Worm (Caenorhabditis elegans) whole organism, young adult: ENCODE results near the gene sao-1.

ENCODE experiments used
- B0336.3 ChIP-seq: fragments of 200-800 bp; sonication (Bioruptor generic); IDR thresholded peaks from 2 replicates; pipeline ENCODE4 v1.3.6; 2022; ENCODE audit warnings: missing genetic modification characterization, missing compliant biosample characterization
- C06A6.2 ChIP-seq: fragments of 200-800 bp; sonication (Bioruptor generic); conservative IDR thresholded peaks from 2 replicates; pipeline ENCODE4 v1.3.6; 2022; ENCODE audit warnings: missing genetic modification characterization, missing compliant biosample characterization
- C17E4.6 ChIP-seq: fragments of 200-800 bp; sonication (Bioruptor generic); IDR thresholded peaks from 2 replicates; pipeline ENCODE4 v1.3.6; 2022; ENCODE audit warnings: missing genetic modification reagents, missing genetic modification characterization, missing compliant biosample characterization
- F10E7.11 ChIP-seq: sonication (generic microtip); optimal IDR thresholded peaks from 2 replicates; lab custom pipeline; 2017; ENCODE audit warnings: mild to moderate bottlenecking, missing genetic modification characterization, moderate library complexity, missing compliant biosample characterization
- K12H6.12 ChIP-seq: fragments of 200-800 bp; sonication (Bioruptor generic); optimal IDR thresholded peaks from 2 replicates; lab custom pipeline; 2018; ENCODE audit warnings: mild to moderate bottlenecking, missing genetic modification characterization, missing compliant biosample characterization
- T07F8.4 ChIP-seq: sonication (generic microtip); optimal IDR thresholded peaks from 2 replicates; lab custom pipeline; 2016; ENCODE audit warnings: mild to moderate bottlenecking, missing genetic modification characterization, moderate library complexity, missing compliant biosample characterization
- Y53G8AR.9 ChIP-seq: fragments of 200-800 bp; sonication (Bioruptor generic); conservative IDR thresholded peaks from 2 replicates; pipeline ENCODE4 v1.3.6; 2022; ENCODE audit warnings: missing genetic modification reagents, missing genetic modification characterization, missing compliant biosample characterization
- Y79H2A.3 ChIP-seq: fragments of 200-800 bp; sonication (Bioruptor generic); conservative IDR thresholded peaks from 2 replicates; pipeline ENCODE4 v1.3.6; 2022; ENCODE audit warnings: missing genetic modification reagents, missing genetic modification characterization, missing compliant biosample characterization
- Y95B8A.8 ChIP-seq: fragments of 200-800 bp; sonication (Bioruptor generic); IDR thresholded peaks from 2 replicates; pipeline ENCODE4 v1.3.6; 2022; ENCODE audit warnings: missing genetic modification reagents, missing genetic modification characterization, missing compliant biosample characterization
- ZK185.1 ChIP-seq: sonication (generic microtip); optimal IDR thresholded peaks from 2 replicates; lab custom pipeline; 2016; ENCODE audit warnings: mild to moderate bottlenecking, missing genetic modification characterization, missing compliant biosample characterization; ENCODE audit not compliant: poor library complexity, severe bottlenecking
- ama-1 ChIP-seq, 3 experiments: fragments of 150-350 bp in 1 of 3; sonication (generic microtip) in 2 of 3; optimal IDR thresholded peaks; 2 replicates each; lab custom pipeline; 2014 to 2018; ENCODE audit warnings: missing biosample characterization in 2 of 3, missing genetic modification characterization in 2 of 3, missing genetic modification reagents in 2 of 3
- athp-1 ChIP-seq: sonication (generic microtip); optimal IDR thresholded peaks from 2 replicates; lab custom pipeline; 2017; ENCODE audit warnings: mild to moderate bottlenecking, missing genetic modification characterization, missing compliant biosample characterization
- attf-3 ChIP-seq: fragments of 200-800 bp; sonication (Bioruptor generic); conservative IDR thresholded peaks from 2 replicates; pipeline ENCODE4 v1.3.6; 2022; ENCODE audit warnings: missing genetic modification reagents, missing genetic modification characterization, missing compliant biosample characterization
- attf-5 ChIP-seq: fragments of 200-800 bp; sonication (Bioruptor generic); optimal IDR thresholded peaks from 2 replicates; lab custom pipeline; 2018; ENCODE audit warnings: mild to moderate bottlenecking, missing genetic modification characterization, missing compliant biosample characterization
- attf-6 ChIP-seq: fragments of 200-800 bp; sonication (Bioruptor generic); IDR thresholded peaks from 2 replicates; pipeline ENCODE4 v1.3.6; 2022; ENCODE audit warnings: missing genetic modification reagents, missing genetic modification characterization, missing compliant biosample characterization
- bed-1 ChIP-seq: fragments of 200-800 bp; sonication (Bioruptor generic); IDR thresholded peaks from 2 replicates; pipeline ENCODE4 v1.3.6; 2022; ENCODE audit warnings: missing genetic modification reagents, missing genetic modification characterization, missing compliant biosample characterization
- bed-2 ChIP-seq: fragments of 200-800 bp; sonication (Bioruptor generic); IDR thresholded peaks from 2 replicates; pipeline ENCODE4 v1.3.6; 2022; ENCODE audit warnings: missing genetic modification reagents, missing genetic modification characterization, missing compliant biosample characterization
- ccch-3 ChIP-seq: fragments of 200-800 bp; sonication (Bioruptor generic); optimal IDR thresholded peaks from 2 replicates; lab custom pipeline; 2018; ENCODE audit warnings: mild to moderate bottlenecking, missing genetic modification characterization, missing compliant biosample characterization
- cebp-2 ChIP-seq: fragments of 200-800 bp; sonication (Bioruptor generic); IDR thresholded peaks from 2 replicates; pipeline ENCODE4 v1.3.6; 2022; ENCODE audit warnings: missing genetic modification characterization, missing compliant biosample characterization
- ceh-100 ChIP-seq: fragments of 200-800 bp; sonication (Bioruptor generic); IDR thresholded peaks from 2 replicates; pipeline ENCODE4 v1.3.6; 2022; ENCODE audit warnings: missing genetic modification reagents, missing genetic modification characterization, missing compliant biosample characterization
- ceh-40 ChIP-seq: fragments of 200-800 bp; sonication (Bioruptor generic); IDR thresholded peaks from 2 replicates; pipeline ENCODE4 v1.3.6; 2022; ENCODE audit warnings: missing genetic modification characterization, missing compliant biosample characterization
- ceh-58 ChIP-seq: fragments of 200-800 bp; sonication (Bioruptor generic); IDR thresholded peaks from 2 replicates; pipeline ENCODE4 v1.3.6; 2022; ENCODE audit warnings: missing genetic modification characterization, missing compliant biosample characterization
- die-1 ChIP-seq: sonication (generic microtip); optimal IDR thresholded peaks from 2 replicates; lab custom pipeline; 2016; ENCODE audit warnings: missing genotype, mild to moderate bottlenecking, missing genetic modification characterization, missing compliant biosample characterization
- dpff-1 ChIP-seq: sonication (generic microtip); optimal IDR thresholded peaks from 2 replicates; lab custom pipeline; 2017; ENCODE audit warnings: mild to moderate bottlenecking, missing genetic modification characterization, missing compliant biosample characterization
- ets-4 ChIP-seq: fragments of 200-800 bp; sonication (Bioruptor generic); optimal IDR thresholded peaks from 2 replicates; lab custom pipeline; 2018; ENCODE audit warnings: mild to moderate bottlenecking, missing genetic modification characterization, missing compliant biosample characterization
- fkh-3 ChIP-seq: sonication (generic microtip); optimal IDR thresholded peaks from 2 replicates; lab custom pipeline; 2016; ENCODE audit warnings: mild to moderate bottlenecking, missing genetic modification characterization, missing compliant biosample characterization
- him-1 ChIP-seq: sonication (generic microtip); optimal IDR thresholded peaks from 2 replicates; lab custom pipeline; 2016; ENCODE audit warnings: missing genotype, missing genetic modification reagents, missing genetic modification characterization, missing compliant biosample characterization
- hlh-26 ChIP-seq: fragments of 200-800 bp; sonication (Bioruptor generic); conservative IDR thresholded peaks from 2 replicates; pipeline ENCODE4 v1.3.6; 2022; ENCODE audit warnings: missing genetic modification reagents, missing genetic modification characterization, missing compliant biosample characterization
- hmg-1.2 ChIP-seq: fragments of 200-800 bp; sonication (Bioruptor generic); IDR thresholded peaks from 2 replicates; pipeline ENCODE4 v1.3.6; 2022; ENCODE audit warnings: missing genetic modification reagents, missing genetic modification characterization, missing compliant biosample characterization
- hmg-20 ChIP-seq: fragments of 200-800 bp; sonication (Bioruptor generic); IDR thresholded peaks from 2 replicates; pipeline ENCODE4 v1.3.6; 2022; ENCODE audit warnings: missing genetic modification reagents, missing genetic modification characterization, missing compliant biosample characterization
- hrde-1 ChIP-seq: sonication (generic microtip); optimal IDR thresholded peaks from 2 replicates; lab custom pipeline; 2016; ENCODE audit warnings: missing genetic modification characterization, mild to moderate bottlenecking, missing compliant biosample characterization, moderate library complexity, missing genotype, missing genetic modification reagents, borderline replicate concordance
- lin-35 ChIP-seq, 3 experiments: fragments of 150-350 bp in 2 of 3; sonication (generic microtip) in 1 of 3; optimal IDR thresholded peaks; 2 replicates each; lab custom pipeline; 2014 to 2018; ENCODE audit warnings: missing biosample characterization in 3 of 3, missing genetic modification characterization in 3 of 3, missing genetic modification reagents in 3 of 3
- lin-40 ChIP-seq: sonication (generic microtip); optimal IDR thresholded peaks from 2 replicates; lab custom pipeline; 2016; ENCODE audit warnings: missing genetic modification characterization, mild to moderate bottlenecking, missing compliant biosample characterization, missing genotype, missing genetic modification reagents
- lin-54 ChIP-seq: fragments of 200-800 bp; sonication (Bioruptor generic); optimal IDR thresholded peaks from 2 replicates; lab custom pipeline; 2018; ENCODE audit warnings: mild to moderate bottlenecking, missing genetic modification characterization, missing compliant biosample characterization
- madf-10 ChIP-seq: sonication (generic microtip); optimal IDR thresholded peaks from 2 replicates; lab custom pipeline; 2016; ENCODE audit warnings: mild to moderate bottlenecking, missing genetic modification characterization, missing compliant biosample characterization
- madf-8 ChIP-seq: fragments of 200-800 bp; sonication (Bioruptor generic); conservative IDR thresholded peaks from 2 replicates; pipeline ENCODE4 v1.3.6; 2022; ENCODE audit warnings: missing genetic modification reagents, missing genetic modification characterization, missing compliant biosample characterization
- mcd-1 ChIP-seq: fragments of 200-800 bp; sonication (Bioruptor generic); IDR thresholded peaks from 2 replicates; pipeline ENCODE4 v1.3.6; 2022; ENCODE audit warnings: missing genetic modification reagents, missing genetic modification characterization, missing compliant biosample characterization
- nfya-1 ChIP-seq: sonication (generic microtip); optimal IDR thresholded peaks from 2 replicates; lab custom pipeline; 2017; ENCODE audit warnings: antibody characterized with exemption, missing compliant biosample characterization, missing genetic modification characterization, borderline replicate concordance; ENCODE audit not compliant: insufficient read depth
- nhr-80 ChIP-seq: sonication (generic microtip); optimal IDR thresholded peaks from 2 replicates; lab custom pipeline; 2016; ENCODE audit warnings: missing genetic modification characterization, missing compliant biosample characterization
- nhr-90 ChIP-seq: sonication (generic microtip); optimal IDR thresholded peaks from 2 replicates; lab custom pipeline; 2016; ENCODE audit warnings: missing genotype, mild to moderate bottlenecking, missing genetic modification characterization, missing compliant biosample characterization
- pbrm-1 ChIP-seq: fragments of 200-800 bp; sonication (Bioruptor generic); IDR thresholded peaks from 2 replicates; pipeline ENCODE4 v1.3.6; 2022; ENCODE audit warnings: missing genetic modification reagents, missing genetic modification characterization, missing compliant biosample characterization
- pha-4 ChIP-seq: fragments of 150-350 bp; sonication (generic microtip); optimal IDR thresholded peaks from 2 replicates; lab custom pipeline; 2014; ENCODE audit warnings: missing biosample characterization, missing genetic modification reagents, missing genetic modification characterization
- rpc-1 ChIP-seq, 2 experiments: fragments of 150-350 bp in 1 of 2; sonication (generic microtip) in 1 of 2; optimal IDR thresholded peaks; 2 replicates each; lab custom pipeline; 2014 to 2018; ENCODE audit warnings: missing biosample characterization in 1 of 2, missing genetic modification characterization in 1 of 2, missing genetic modification reagents in 1 of 2, missing genotype in 1 of 2
- tbp1 ChIP-seq: fragments of 200-800 bp; sonication (Bioruptor generic); optimal IDR thresholded peaks from 2 replicates; lab custom pipeline; 2018; ENCODE audit warnings: mild to moderate bottlenecking, missing genetic modification characterization, missing compliant biosample characterization
- unc-62 ChIP-seq: fragments of 150-350 bp; optimal IDR thresholded peaks from 2 replicates; lab custom pipeline; 2014; ENCODE audit warnings: missing biosample characterization, missing genetic modification reagents, missing genetic modification characterization
- zfh-2 ChIP-seq: fragments of 200-800 bp; sonication (Bioruptor generic); conservative IDR thresholded peaks from 2 replicates; pipeline ENCODE4 v1.3.6; 2022; ENCODE audit warnings: missing genetic modification reagents, missing genetic modification characterization, missing compliant biosample characterization
- ztf-18 ChIP-seq: sonication (generic microtip); optimal IDR thresholded peaks from 2 replicates; lab custom pipeline; 2016; ENCODE audit warnings: missing genotype, mild to moderate bottlenecking, missing genetic modification characterization, missing compliant biosample characterization
- ztf-22 ChIP-seq: fragments of 200-800 bp; sonication (Bioruptor generic); optimal IDR thresholded peaks from 2 replicates; lab custom pipeline; 2018; ENCODE audit warnings: mild to moderate bottlenecking, missing genetic modification characterization, moderate library complexity, missing compliant biosample characterization

The sao-1 gene

ce11 chrV:13961927-13962419 is 1.8 kb upstream of the sao-1 start, which contains the start of the genes algn-13 and R10D12.13 (continued):
- TF ChIP-seq zfh-2 (GFP tag; lab: Robert Waterston, UW) (no peak), ZK185.1 (tag; lab: Kevin White, UChicago) (peak; percentile 79), ceh-58 (no peak), die-1 (tag; lab: Kevin White, UChicago) (no peak), pbrm-1 (GFP tag; lab: Robert Waterston, UW) (peak; percentile 78), nhr-90 (tag; lab: Kevin White, UChicago) (no peak), ccch-3 (GFP tag; lab: Kevin White, UChicago) (no peak), hlh-26 (GFP tag; lab: Robert Waterston, UW) (no peak), madf-8 (GFP tag; lab: Robert Waterston, UW) (peak; percentile 76), Y53G8AR.9 (GFP tag; lab: Robert Waterston, UW) (no peak), nhr-80 (tag; lab: Kevin White, UChicago) (peak; percentile 8), attf-5 (peak; percentile 54), ceh-40 (GFP tag; lab: Robert Waterston, UW) (no peak), C06A6.2 (GFP tag; lab: Robert Waterston, UW) (peak; percentile 49; the same call in 1 of the 2 replicates), hmg-1.2 (peak; percentile 52), attf-3 (GFP tag; lab: Robert Waterston, UW) (0 out of 2 replicates have a peak, but pooled peaks have one; percentile 21), pha-4 (tag; lab: Kevin White, UChicago) (no peak), ets-4 (GFP tag; lab: Kevin White, UChicago) (no peak), T07F8.4 (tag; lab: Kevin White, UChicago) (no peak), attf-6 (no peak), unc-62 (GFP tag; lab: Kevin White, UChicago) (no peak), fkh-3 (tag; lab: Kevin White, UChicago) (no peak), bed-2 (GFP tag; lab: Robert Waterston, UW) (no peak), athp-1 (tag; lab: Kevin White, UChicago) (no peak), ztf-22 (no peak), ztf-18 (tag; lab: Kevin White, UChicago) (peak; percentile 37), lin-40 (tag; lab: Kevin White, UChicago) (no peak), hmg-20 (0 out of 2 replicates have a peak, but pooled peaks have one; percentile 7), tbp1 (GFP tag; lab: Kevin White, UChicago) (peak; percentile 54), lin-54 (GFP tag; lab: Kevin White, UChicago) (peak; percentile 69), Y79H2A.3 (GFP tag; lab: Robert Waterston, UW) (no peak), him-1 (tag; lab: Kevin White, UChicago) (no peak), hrde-1 (tag; lab: Kevin White, UChicago) (peak; percentile 9), B0336.3 (peak; percentile 68), mcd-1 (GFP tag; lab: Robert Waterston, UW) (peak; percentile 75), ceh-100 (GFP tag; lab: Robert Waterston, UW) (peak; percentile 76), nfya-1 (no peak), F10E7.11 (tag; lab: Kevin White, UChicago) (no peak), K12H6.12 (tag; lab: Kevin White, UChicago) (no peak), bed-1 (GFP tag; lab: Robert Waterston, UW) (no peak), dpff-1 (tag; lab: Kevin White, UChicago) (no peak), Y95B8A.8 (peak; percentile 26; the same call in 1 of the 2 replicates), cebp-2 (GFP tag; lab: Robert Waterston, UW) (no peak), madf-10 (no peak), C17E4.6 (GFP tag; lab: Robert Waterston, UW) (no peak), lin-35 (GFP tag; optimal IDR thresholded peaks at IDR 0.05; lab: Kevin White, UChicago) (peak in 2 of 3 experiments; percentile 16 to 68), ama-1 (optimal IDR thresholded peaks at IDR 0.05; lab: Kevin White, UChicago) (no peak), ama-1 (GFP tag; optimal IDR thresholded peaks at IDR 0.05; lab: Kevin White, UChicago) (peak in 1 of 2 experiments; percentile 28), rpc-1 (optimal IDR thresholded peaks at IDR 0.05; lab: Kevin White, UChicago) (peak; percentile 44), rpc-1 (tag; optimal IDR thresholded peaks at IDR 0.05; lab: Kevin White, UChicago) (no peak)
